Worm (Caenorhabditis elegans) whole organism, early embryonic: ENCODE results near the gene Y11D7A.3.

Source experiments
- ama-1 ChIP-seq: fragments of 150-350 bp; optimal IDR thresholded peaks from 2 replicates; lab custom pipeline; 2014
- ceh-36 ChIP-seq: sonication (generic microtip); optimal IDR thresholded peaks from 2 replicates; lab custom pipeline; 2016; ENCODE audit warnings: missing genetic modification characterization, inconsistent platforms, missing compliant biosample characterization
- flt-1 ChIP-seq: fragments of 200-800 bp; sonication (Bioruptor generic); IDR thresholded peaks from 2 replicates; pipeline ENCODE4 v1.3.6; 2022; ENCODE audit warnings: missing genetic modification characterization, missing compliant biosample characterization
- hnd-1 ChIP-seq: sonication (generic microtip); optimal IDR thresholded peaks from 2 replicates; lab custom pipeline; 2016; ENCODE audit warnings: missing genetic modification characterization, missing compliant biosample characterization

DNA sequence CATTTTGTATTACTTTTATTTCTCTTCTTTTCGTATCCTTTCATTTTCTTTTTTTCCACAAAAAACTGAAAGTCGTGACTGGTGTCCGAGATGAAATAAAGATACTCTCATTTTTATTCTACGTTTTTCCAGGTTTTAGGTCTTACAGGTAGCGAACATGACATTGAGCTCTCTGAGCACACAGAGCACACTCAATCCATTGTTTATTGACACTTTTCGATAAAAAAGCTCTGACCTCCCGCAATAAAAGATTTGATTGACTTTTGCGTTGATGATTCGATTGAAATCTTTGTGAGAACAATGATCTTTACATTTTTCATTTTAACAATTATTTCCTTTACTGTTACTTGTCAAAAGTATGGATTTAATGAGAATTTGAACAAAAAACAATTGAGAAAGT is 20.8 kb upstream of the Y11D7A.3 start, which contains the start of gene C46C2.6:
- TF ChIP-seq flt-1 (GFP tag; lab: Robert Waterston, UW) (no peak), ceh-36 (no peak), ama-1 (lab: Kevin White, UChicago) (no peak), hnd-1 (tag; lab: Kevin White, UChicago) (no peak)
